Worm (Caenorhabditis elegans): ENCODE measurements around the gene cdd-2.

Gene cdd-2

ce11 chrIV:7573944-7574343 is 26.3 kb upstream of the cdd-2 start (continued):
- peak; percentile 69; the same call in 1 of the 2 replicates for TF ChIP-seq Y53G8AR.9 (GFP tag; conservative IDR thresholded peaks at IDR 0.05)
- TF ChIP-seq somi-1 (GFP tag; optimal IDR thresholded peaks at IDR 0.05), result peak; percentile 82
- peak; percentile 38 for TF ChIP-seq dpff-1 (tag; optimal IDR thresholded peaks at IDR 0.05)
- peak; percentile 71 for TF ChIP-seq hsf-1 (GFP tag; IDR thresholded peaks at IDR 0.05)
- peak; percentile 69 for TF ChIP-seq lsl-1 (GFP tag; optimal IDR thresholded peaks at IDR 0.05)
- peak; percentile 96 for TF ChIP-seq hrde-1 (tag; optimal IDR thresholded peaks at IDR 0.05; ENCODE audit: borderline replicate concordance)
- TF ChIP-seq unc-62 (GFP tag; optimal IDR thresholded peaks at IDR 0.05), result no peak
- peak; percentile 73 for TF ChIP-seq attf-3 (GFP tag; conservative IDR thresholded peaks at IDR 0.05)
- peak; percentile 97 for TF ChIP-seq F57A8.1 (GFP tag; optimal IDR thresholded peaks at IDR 0.05)
- TF ChIP-seq hmg-20 (GFP tag; IDR thresholded peaks at IDR 0.05), result peak; percentile 85
- peak; percentile 84 for TF ChIP-seq madf-10 (tag; optimal IDR thresholded peaks at IDR 0.05)
- no peak for TF ChIP-seq ama-1 (optimal IDR thresholded peaks at IDR 0.05)
- TF ChIP-seq ama-1 (GFP tag; optimal IDR thresholded peaks at IDR 0.05), result peak; percentile 81 to 96
- TF ChIP-seq tlf-1 (GFP tag; optimal IDR thresholded peaks at IDR 0.05), result peak; percentile 83
- no peak; the same call in 1 of the 2 replicates for TF ChIP-seq mcd-1 (GFP tag; IDR thresholded peaks at IDR 0.05)
- TF ChIP-seq K11D2.4 (GFP tag; IDR thresholded peaks at IDR 0.05), result 0 out of 2 replicates have a peak, but pooled peaks have one; percentile 26
- peak; percentile 93 to 97 for TF ChIP-seq rec-8 (tag; optimal IDR thresholded peaks at IDR 0.05)
- peak in 2 of 3 experiments; percentile 59 to 76 for TF ChIP-seq lin-35 (GFP tag; optimal IDR thresholded peaks at IDR 0.05)
- peak; percentile 68; the same call in 1 of the 2 replicates for TF ChIP-seq Y53F4B.3 (GFP tag; IDR thresholded peaks at IDR 0.05)
- peak; percentile 84 for TF ChIP-seq lin-40 (tag; optimal IDR thresholded peaks at IDR 0.05)
- TF ChIP-seq let-607 (tag; optimal IDR thresholded peaks at IDR 0.05), result peak; percentile 43 to 75
- peak; percentile 95 for TF ChIP-seq B0261.1 (tag; optimal IDR thresholded peaks at IDR 0.05)
- TF ChIP-seq madf-8 (GFP tag; conservative IDR thresholded peaks at IDR 0.05), result peak; percentile 26; the same call in 1 of the 2 replicates
- TF ChIP-seq zfh-2 (GFP tag; conservative IDR thresholded peaks at IDR 0.05), result peak; percentile 57; the same call in 1 of the 2 replicates
- peak; percentile 94 for TF ChIP-seq F49E8.2 (tag; optimal IDR thresholded peaks at IDR 0.05; ENCODE audit: insufficient read depth)
- TF ChIP-seq ztf-18 (tag; optimal IDR thresholded peaks at IDR 0.05), result peak; percentile 86
- peak; percentile 69 for TF ChIP-seq B0019.2 (GFP tag; conservative IDR thresholded peaks at IDR 0.05)
- no peak for TF ChIP-seq sdz-38 (tag; optimal IDR thresholded peaks at IDR 0.05)
- TF ChIP-seq nhr-90 (tag; optimal IDR thresholded peaks at IDR 0.05), result peak; percentile 98
- peak; percentile 31 for TF ChIP-seq K12H6.12 (tag; optimal IDR thresholded peaks at IDR 0.05)
- TF ChIP-seq F55B11.4 (tag; optimal IDR thresholded peaks at IDR 0.05; ENCODE audit: borderline replicate concordance, insufficient read depth), result no peak

ce11 chrIV:7568593-7568992 is 20.9 kb upstream of the cdd-2 start, which contains the start of gene clec-180:
Gene clec-180, plus strand, starts transcription at chrIV:7568893.
- TF ChIP-seq T26A5.8 (tag; optimal IDR thresholded peaks at IDR 0.05), result no peak
- no peak for TF ChIP-seq unc-130 (GFP tag; optimal IDR thresholded peaks at IDR 0.05)
- no peak for TF ChIP-seq mcd-1 (GFP tag; IDR thresholded peaks at IDR 0.05)
- no peak for TF ChIP-seq snpc-3.4 (tag; optimal IDR thresholded peaks at IDR 0.05)
- TF ChIP-seq pbrm-1 (GFP tag; IDR thresholded peaks at IDR 0.05), result no peak
- no peak for TF ChIP-seq lir-1 (GFP tag; conservative IDR thresholded peaks at IDR 0.05)
- TF ChIP-seq F33H1.4 (GFP tag; IDR thresholded peaks at IDR 0.05), result no peak
- TF ChIP-seq ZK185.1 (tag; optimal IDR thresholded peaks at IDR 0.05; ENCODE audit: poor library complexity, severe bottlenecking), result no peak
- TF ChIP-seq mel-28 (tag; optimal IDR thresholded peaks at IDR 0.05; ENCODE audit: borderline replicate concordance), result no peak
